Worm (Caenorhabditis elegans): ENCODE measurements around the gene F40G12.6.

DNA sequence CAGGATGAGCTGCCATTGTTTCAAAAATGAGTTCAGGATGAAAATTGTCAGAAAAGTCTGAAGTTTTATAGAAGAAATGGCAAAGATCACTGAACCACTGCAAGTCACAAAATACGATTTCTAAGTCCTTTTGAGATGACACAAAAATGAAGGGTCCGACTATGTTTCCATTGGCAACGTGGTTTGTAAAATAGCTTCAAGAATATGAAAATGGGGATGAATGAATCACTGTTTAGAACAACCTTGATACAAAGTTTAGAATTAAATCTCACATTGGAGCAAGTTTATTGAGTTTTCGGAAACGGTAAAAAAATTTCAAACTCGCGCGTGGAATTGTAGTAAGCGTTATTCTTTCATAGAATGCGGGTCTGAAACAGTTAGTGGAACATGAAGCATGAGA is 38.2 kb upstream of the F40G12.6 start, which contains the start of gene ddn-3:
- TF ChIP-seq med-1 (GFP tag; optimal IDR thresholded peaks at IDR 0.05; ENCODE audit: insufficient read depth) (no peak), klf-2 (GFP tag; conservative IDR thresholded peaks at IDR 0.05) (no peak), T22C8.4 (GFP tag; IDR thresholded peaks at IDR 0.05) (no peak), flt-1 (GFP tag; IDR thresholded peaks at IDR 0.05) (no peak), ztf-23 (GFP tag; IDR thresholded peaks at IDR 0.05) (no peak)
